Worm (Caenorhabditis elegans) whole organism, L3 larva: ENCODE measurements around the gene Y116A8C.467.

Source experiments
- aly-2 ChIP-seq: fragments of 150-350 bp; optimal IDR thresholded peaks from 2 replicates; lab custom pipeline; 2014; ENCODE audit warnings: missing biosample characterization, missing genetic modification characterization
- ama-1 ChIP-seq: fragments of 150-350 bp; optimal IDR thresholded peaks from 2 replicates; lab custom pipeline; 2018
- ceh-82 ChIP-seq: fragments of 150-350 bp; optimal IDR thresholded peaks from 2 replicates; lab custom pipeline; 2014; ENCODE audit warnings: missing biosample characterization, missing genetic modification characterization
- egl-27 ChIP-seq: sonication (generic microtip); optimal IDR thresholded peaks from 4 replicates; lab custom pipeline; 2017; ENCODE audit warnings: missing biosample characterization, missing genetic modification reagents, missing genetic modification characterization
- elt-1 ChIP-seq: fragments of 150-350 bp; optimal IDR thresholded peaks from 2 replicates; lab custom pipeline; 2014; ENCODE audit warnings: missing biosample characterization, missing genetic modification characterization
- fkh-2 ChIP-seq: fragments of 150-350 bp; optimal IDR thresholded peaks from 2 replicates; lab custom pipeline; 2014; ENCODE audit warnings: missing biosample characterization, missing genetic modification reagents, missing genetic modification characterization
- jun-1 ChIP-seq: fragments of 150-350 bp; optimal IDR thresholded peaks from 2 replicates; lab custom pipeline; 2014; ENCODE audit warnings: missing biosample characterization, missing genetic modification reagents, missing genetic modification characterization
- lin-39 ChIP-seq: fragments of 150-350 bp; optimal IDR thresholded peaks from 2 replicates; lab custom pipeline; 2018; ENCODE audit warnings: missing biosample characterization, missing genetic modification reagents, missing genetic modification characterization
- nhr-11 ChIP-seq: fragments of 150-350 bp; optimal IDR thresholded peaks from 2 replicates; lab custom pipeline; 2014; ENCODE audit warnings: missing biosample characterization, missing genetic modification characterization
- nhr-77 ChIP-seq: fragments of 150-350 bp; optimal IDR thresholded peaks from 2 replicates; lab custom pipeline; 2014; ENCODE audit warnings: missing biosample characterization, missing genetic modification characterization
- pqm-1 ChIP-seq: fragments of 150-350 bp; optimal IDR thresholded peaks from 2 replicates; lab custom pipeline; 2017; ENCODE audit warnings: missing biosample characterization, missing genetic modification characterization, inconsistent platforms
- tbx-2 ChIP-seq: sonication (generic microtip); optimal IDR thresholded peaks from 2 replicates; lab custom pipeline; 2016; ENCODE audit warnings: mild to moderate bottlenecking, missing genetic modification characterization, missing compliant biosample characterization

- TF ChIP-seq elt-1 (tag; lab: Kevin White, UChicago) (no peak), pqm-1 (tag; lab: Kevin White, UChicago) (no peak), aly-2 (no peak), tbx-2 (tag; lab: Kevin White, UChicago) (no peak), ceh-82 (tag; lab: Kevin White, UChicago) (no peak), egl-27 (tag; lab: Kevin White, UChicago) (no peak), fkh-2 (tag; lab: Kevin White, UChicago) (no peak), lin-39 (tag; lab: Kevin White, UChicago) (no peak), nhr-77 (no peak), ama-1 (lab: Kevin White, UChicago) (no peak), nhr-11 (tag; lab: Kevin White, UChicago) (no peak), jun-1 (tag; lab: Kevin White, UChicago) (no peak)
Observed at ce11 chrIV:17100148-17100547, 36.5 kb upstream of the Y116A8C.467 start, which contains the start of gene bca-2.
